Worm (Caenorhabditis elegans): ENCODE measurements around the gene K11D12.12.

Gene K11D12.12

ce11 chrV:5090386-5090785 lies 38.3 kb downstream of the K11D12.12 start:
- TF ChIP-seq F55B11.4 (tag; optimal IDR thresholded peaks at IDR 0.05; ENCODE audit: borderline replicate concordance, insufficient read depth): no peak
- no peak for TF ChIP-seq B0336.3 (GFP tag; IDR thresholded peaks at IDR 0.05)
- no peak for TF ChIP-seq efl-1 (GFP tag; optimal IDR thresholded peaks at IDR 0.05)
- no peak for TF ChIP-seq attf-3 (GFP tag; conservative IDR thresholded peaks at IDR 0.05)
- TF ChIP-seq akir-1 (GFP tag; optimal IDR thresholded peaks at IDR 0.05): no peak
- no peak for TF ChIP-seq B0035.1 (tag; optimal IDR thresholded peaks at IDR 0.05)
- TF ChIP-seq egl-18 (GFP tag; IDR thresholded peaks at IDR 0.05): no peak
- no peak for TF ChIP-seq bed-1 (GFP tag; IDR thresholded peaks at IDR 0.05)
- TF ChIP-seq gei-17 (GFP tag; optimal IDR thresholded peaks at IDR 0.05): no peak
- no peak for TF ChIP-seq lag-1 (GFP tag; IDR thresholded peaks at IDR 0.05)

DNA sequence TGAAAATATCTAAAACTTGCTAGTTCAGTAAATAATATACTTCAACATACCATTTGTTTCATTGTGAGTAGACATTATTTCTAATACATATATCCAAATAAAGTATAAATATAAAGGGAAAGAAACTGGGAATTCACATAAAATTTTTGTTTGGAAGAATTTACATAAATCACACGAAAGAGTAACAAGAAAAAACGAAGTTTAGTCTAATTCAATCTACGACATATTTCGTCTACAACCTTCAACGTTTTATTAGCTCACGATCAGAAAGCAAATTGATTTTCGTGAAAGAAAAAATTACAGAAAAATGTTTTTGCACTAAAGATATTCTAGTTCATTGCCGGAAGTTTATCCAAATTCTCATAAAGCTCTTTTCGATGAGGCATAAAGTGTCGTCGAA lies 45.0 kb downstream of the K11D12.12 start, which contains the start of gene C04F5.2:
Gene C04F5.2, minus strand, starts transcription at position 101 of the 400 bp plus-strand sequence.
- no peak for TF ChIP-seq F55B11.4 (tag; optimal IDR thresholded peaks at IDR 0.05; ENCODE audit: borderline replicate concordance, insufficient read depth)
- TF ChIP-seq lin-40 (tag; optimal IDR thresholded peaks at IDR 0.05): no peak
- TF ChIP-seq bed-2 (GFP tag; IDR thresholded peaks at IDR 0.05): no peak
- TF ChIP-seq zfh-2 (GFP tag; conservative IDR thresholded peaks at IDR 0.05): no peak
- TF ChIP-seq let-607 (tag; optimal IDR thresholded peaks at IDR 0.05): no peak
- no peak for TF ChIP-seq ets-4 (GFP tag; optimal IDR thresholded peaks at IDR 0.05)
- TF ChIP-seq nfya-2 (GFP tag; IDR thresholded peaks at IDR 0.05): no peak
- TF ChIP-seq rpc-1 (optimal IDR thresholded peaks at IDR 0.05): no peak
- TF ChIP-seq rpc-1 (tag; optimal IDR thresholded peaks at IDR 0.05): no peak

DNA sequence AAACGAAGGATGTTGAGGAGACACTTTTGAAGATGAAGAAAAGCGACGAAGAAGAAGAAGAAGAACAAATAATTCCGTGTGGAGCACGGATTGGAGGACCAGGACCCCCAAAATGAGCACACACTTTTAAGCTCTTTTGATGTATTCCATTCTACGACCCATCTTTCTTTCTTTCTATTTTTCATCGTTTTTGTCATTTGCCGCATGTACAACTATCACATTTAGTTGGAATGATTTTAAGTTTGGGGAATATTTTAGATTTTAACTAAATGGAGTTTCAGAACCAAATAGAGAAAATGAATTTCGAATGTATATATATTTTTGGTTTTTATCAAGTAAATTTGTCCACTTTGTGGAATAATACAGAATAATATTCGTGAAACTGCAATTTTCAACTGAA lies 46.9 kb downstream of the K11D12.12 start, which contains the start of gene unc-46:
Gene unc-46, minus strand, starts transcription at position 101 of the 400 bp plus-strand sequence.
- no peak for TF ChIP-seq hlh-26 (GFP tag; conservative IDR thresholded peaks at IDR 0.05)
- no peak for TF ChIP-seq ets-4 (GFP tag; optimal IDR thresholded peaks at IDR 0.05)
- no peak for TF ChIP-seq pbrm-1 (GFP tag; IDR thresholded peaks at IDR 0.05)
- no peak for TF ChIP-seq die-1 (tag; optimal IDR thresholded peaks at IDR 0.05)
- no peak for TF ChIP-seq ztf-22 (GFP tag; optimal IDR thresholded peaks at IDR 0.05)
- TF ChIP-seq xnd-1 (tag; optimal IDR thresholded peaks at IDR 0.05): no peak
- no peak for TF ChIP-seq F49E8.2 (tag; optimal IDR thresholded peaks at IDR 0.05; ENCODE audit: insufficient read depth)
- TF ChIP-seq rpc-1 (optimal IDR thresholded peaks at IDR 0.05): no peak
- TF ChIP-seq rpc-1 (tag; optimal IDR thresholded peaks at IDR 0.05): no peak
- TF ChIP-seq ztf-25 (GFP tag; IDR thresholded peaks at IDR 0.05): no peak
- TF ChIP-seq athp-1 (tag; optimal IDR thresholded peaks at IDR 0.05): no peak
- no peak for TF ChIP-seq Y79H2A.3 (GFP tag; conservative IDR thresholded peaks at IDR 0.05)
- no peak for TF ChIP-seq F57C9.4 (tag; optimal IDR thresholded peaks at IDR 0.05)
- no peak for TF ChIP-seq C06A6.2 (GFP tag; conservative IDR thresholded peaks at IDR 0.05)

DNA sequence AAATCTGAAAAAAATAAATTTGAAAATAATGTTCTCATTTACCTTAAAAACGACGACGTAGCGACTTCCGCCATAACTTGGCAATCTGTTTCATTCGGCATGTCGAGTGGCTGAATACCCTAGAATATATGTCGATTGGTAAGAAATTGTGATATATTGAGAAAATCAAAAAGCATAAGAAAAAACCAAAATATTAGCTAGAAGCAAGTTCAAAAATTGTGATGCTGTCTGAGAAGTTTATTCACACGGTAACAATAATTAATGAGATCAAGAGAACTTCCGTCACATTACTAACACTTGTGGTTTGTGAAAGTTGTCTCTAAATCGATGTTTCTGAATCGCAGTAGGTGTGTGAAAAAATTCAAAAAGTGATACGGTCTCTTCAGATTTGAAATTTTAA lies 50.0 kb downstream of the K11D12.12 start, which contains the start of gene srab-1:
Gene srab-1, minus strand, starts transcription at position 101 of the 400 bp plus-strand sequence.
- TF ChIP-seq dpl-1 (GFP tag; optimal IDR thresholded peaks at IDR 0.05) (no peak), die-1 (tag; optimal IDR thresholded peaks at IDR 0.05) (no peak), ceh-79 (tag; optimal IDR thresholded peaks at IDR 0.05) (no peak), pbrm-1 (GFP tag; IDR thresholded peaks at IDR 0.05) (no peak), C17E4.6 (GFP tag; IDR thresholded peaks at IDR 0.05) (no peak), F37B4.10 (GFP tag; IDR thresholded peaks at IDR 0.05) (no peak), lag-1 (GFP tag; IDR thresholded peaks at IDR 0.05) (no peak), sptf-2 (GFP tag; optimal IDR thresholded peaks at IDR 0.05) (no peak), ccch-3 (GFP tag; optimal IDR thresholded peaks at IDR 0.05) (no peak), lin-54 (GFP tag; optimal IDR thresholded peaks at IDR 0.05) (no peak), dox-1 (GFP tag; IDR thresholded peaks at IDR 0.05) (no peak), Y53G8AR.9 (GFP tag; conservative IDR thresholded peaks at IDR 0.05) (no peak), nhr-179 (tag; optimal IDR thresholded peaks at IDR 0.05) (no peak), fkh-3 (tag; optimal IDR thresholded peaks at IDR 0.05) (no peak), ceh-40 (GFP tag; IDR thresholded peaks at IDR 0.05) (no peak), bed-2 (GFP tag; IDR thresholded peaks at IDR 0.05) (no peak), lin-35 (GFP tag; optimal IDR thresholded peaks at IDR 0.05) (no peak), cebp-2 (GFP tag; IDR thresholded peaks at IDR 0.05) (no peak)

All from whole organism, young adult.